Worm (Caenorhabditis elegans): ENCODE measurements around the gene F16B4.5.

Gene F16B4.5

DNA sequence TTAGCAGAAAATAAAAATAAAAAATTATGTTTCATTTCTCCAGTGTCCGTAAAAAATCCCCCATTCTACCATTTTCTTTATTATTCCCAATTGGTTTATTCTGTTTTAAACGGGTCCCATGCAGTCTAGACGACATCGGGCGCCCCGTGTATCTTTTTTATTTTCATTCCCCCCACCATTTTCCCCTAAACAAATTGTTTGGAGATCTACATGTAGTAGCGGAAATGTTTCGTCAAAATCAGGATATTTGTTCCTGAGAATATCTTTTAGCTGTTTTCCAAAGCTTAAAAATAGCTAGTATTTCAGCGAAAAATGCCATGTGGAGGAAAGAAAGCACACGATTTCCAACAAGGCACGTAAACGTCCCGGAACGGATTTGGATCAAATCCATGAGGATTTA is at the start of gene F16B4.5:
Gene F16B4.5 (plus strand): TSS at position 301 of the 400 bp plus-strand sequence.
- TF ChIP-seq hmg-1.1 (GFP tag; IDR thresholded peaks at IDR 0.05) (no peak), zip-2 (tag; optimal IDR thresholded peaks at IDR 0.05) (no peak), unc-62 (GFP tag; optimal IDR thresholded peaks at IDR 0.05 in 1 of 2) (no peak), unc-62 (tag; optimal IDR thresholded peaks at IDR 0.05) (no peak), dpl-1 (GFP tag; optimal IDR thresholded peaks at IDR 0.05) (no peak), zfp-2 (tag; optimal IDR thresholded peaks at IDR 0.05) (no peak), mep-1 (tag; optimal IDR thresholded peaks at IDR 0.05) (no peak), D1046.2 (GFP tag; IDR thresholded peaks at IDR 0.05) (no peak)

DNA sequence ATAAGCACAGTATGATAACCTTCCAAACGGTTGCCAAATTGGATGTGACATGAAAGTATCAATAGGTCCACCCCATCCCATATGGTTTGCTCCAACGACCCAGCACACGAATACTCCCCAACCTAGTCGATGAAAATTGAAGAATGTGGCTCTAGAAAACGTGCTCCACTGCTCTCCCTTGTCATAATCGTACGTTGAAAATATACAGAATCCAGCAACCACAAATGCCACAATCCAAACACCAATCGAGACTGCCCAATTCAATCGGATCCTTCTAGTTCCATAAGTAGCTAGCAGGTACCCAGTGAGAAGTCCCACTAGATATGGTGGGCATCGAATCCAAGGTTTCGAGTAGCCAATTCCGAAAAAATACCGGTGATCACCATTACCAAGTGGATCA is 49.4 kb upstream of the F16B4.5 start:
- TF ChIP-seq pqm-1 (tag; optimal IDR thresholded peaks at IDR 0.05): no peak
- TF ChIP-seq unc-62 (GFP tag; optimal IDR thresholded peaks at IDR 0.05 in 1 of 2): peak in 1 of 2 experiments; percentile 93
- TF ChIP-seq unc-62 (tag; optimal IDR thresholded peaks at IDR 0.05): no peak

DNA sequence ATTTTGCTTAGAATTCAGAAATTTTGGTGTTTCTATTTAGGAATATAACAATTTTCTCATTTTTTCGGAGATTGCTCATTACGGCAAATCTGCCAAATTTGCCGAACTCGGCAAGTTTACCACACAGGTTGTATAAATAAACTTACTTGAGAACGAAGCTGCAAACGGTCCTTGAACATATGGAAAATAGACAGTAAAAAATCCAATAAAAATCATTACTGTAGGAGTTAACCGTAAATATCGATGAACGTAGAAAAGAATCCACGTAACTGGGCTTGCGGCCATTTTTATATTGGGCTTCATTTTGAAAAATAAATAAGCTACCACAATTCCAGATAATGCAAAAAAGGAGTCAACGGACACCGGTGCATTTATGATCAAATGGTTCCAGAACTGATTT is 48.0 kb upstream of the F16B4.5 start:
- TF ChIP-seq hlh-11 (tag; optimal IDR thresholded peaks at IDR 0.05) (no peak), aha-1 (tag) (peak; percentile 94)

DNA sequence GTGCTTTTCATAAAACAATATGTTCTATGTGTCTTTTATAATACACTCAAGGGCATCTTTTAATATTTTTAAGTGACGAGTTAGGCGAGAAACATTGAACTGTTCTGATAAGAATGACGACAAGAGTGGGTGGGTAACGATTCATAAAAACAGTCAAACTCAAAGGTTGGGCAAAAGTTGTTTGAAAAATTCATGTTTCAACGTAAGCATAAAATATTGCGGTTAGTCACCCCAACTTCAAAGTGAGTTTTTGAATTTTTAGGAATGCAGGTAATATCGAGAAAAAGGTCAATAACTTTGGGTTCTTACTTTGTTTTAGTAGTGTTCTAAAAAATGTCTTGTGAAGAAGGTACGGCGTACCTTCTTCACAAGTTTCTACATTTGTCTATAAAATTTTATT is 46.4 kb upstream of the F16B4.5 start, which contains the start of gene oac-31:
Gene oac-31 (minus strand): TSS at position 101 of the 400 bp plus-strand sequence.
- TF ChIP-seq pqm-1 (tag; optimal IDR thresholded peaks at IDR 0.05) (peak; percentile 20), arid-1 (GFP tag; conservative IDR thresholded peaks at IDR 0.05) (no peak), nhr-28 (tag; optimal IDR thresholded peaks at IDR 0.05) (peak; percentile 1), ces-1 (GFP tag; optimal IDR thresholded peaks at IDR 0.05) (no peak), nhr-76 (tag; optimal IDR thresholded peaks at IDR 0.05) (no peak), nhr-77 (tag; optimal IDR thresholded peaks at IDR 0.05) (no peak), F26F4.8 (GFP tag; conservative IDR thresholded peaks at IDR 0.05) (no peak), F44E2.7 (GFP tag; IDR thresholded peaks at IDR 0.05) (no peak), daf-8 (GFP tag; IDR thresholded peaks at IDR 0.05) (no peak), spr-3 (GFP tag; optimal IDR thresholded peaks at IDR 0.05) (no peak), madf-9 (GFP tag; conservative IDR thresholded peaks at IDR 0.05) (no peak)

DNA sequence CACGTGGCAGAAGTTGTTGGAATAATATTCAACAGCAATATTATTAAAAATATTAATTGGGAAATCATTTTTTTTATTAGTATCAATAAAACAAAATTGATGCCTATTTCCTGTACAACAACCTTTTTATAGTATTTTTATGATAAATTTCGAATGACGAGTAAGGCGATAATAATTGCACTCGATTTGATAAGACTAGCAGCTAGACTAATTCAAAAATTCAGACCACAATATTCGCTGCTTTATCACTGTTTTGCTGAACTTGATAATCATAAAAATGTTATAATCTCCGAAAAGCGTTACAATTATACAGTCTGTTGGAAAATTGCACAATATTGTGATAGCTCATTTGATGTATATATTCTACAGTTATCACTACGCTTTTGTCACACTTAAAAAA is 42.5 kb upstream of the F16B4.5 start, which contains the start of gene oac-32:
Gene oac-32 (minus strand): TSS at position 90 of the 400 bp plus-strand sequence.
- TF ChIP-seq daf-8 (GFP tag; IDR thresholded peaks at IDR 0.05) (no peak), F44E2.7 (GFP tag; IDR thresholded peaks at IDR 0.05) (no peak), pqm-1 (tag; optimal IDR thresholded peaks at IDR 0.05) (peak; percentile 33), daf-16 (GFP tag; optimal IDR thresholded peaks at IDR 0.05) (no peak), daf-16 (tag; optimal IDR thresholded peaks at IDR 0.05) (peak; percentile 27), tag-97 (GFP tag; IDR thresholded peaks at IDR 0.05) (no peak), ceh-62 (tag; optimal IDR thresholded peaks at IDR 0.05) (no peak), lin-29 (GFP tag; IDR thresholded peaks at IDR 0.05) (no peak), fos-1 (tag; optimal IDR thresholded peaks at IDR 0.05) (no peak), nhr-28 (tag; optimal IDR thresholded peaks at IDR 0.05) (peak; percentile 24), ces-1 (GFP tag; optimal IDR thresholded peaks at IDR 0.05) (no peak), php-3 (GFP tag; IDR thresholded peaks at IDR 0.05) (peak; percentile 64; the same call in 1 of the 2 replicates), zfp-3 (GFP tag; conservative IDR thresholded peaks at IDR 0.05) (no peak)

DNA sequence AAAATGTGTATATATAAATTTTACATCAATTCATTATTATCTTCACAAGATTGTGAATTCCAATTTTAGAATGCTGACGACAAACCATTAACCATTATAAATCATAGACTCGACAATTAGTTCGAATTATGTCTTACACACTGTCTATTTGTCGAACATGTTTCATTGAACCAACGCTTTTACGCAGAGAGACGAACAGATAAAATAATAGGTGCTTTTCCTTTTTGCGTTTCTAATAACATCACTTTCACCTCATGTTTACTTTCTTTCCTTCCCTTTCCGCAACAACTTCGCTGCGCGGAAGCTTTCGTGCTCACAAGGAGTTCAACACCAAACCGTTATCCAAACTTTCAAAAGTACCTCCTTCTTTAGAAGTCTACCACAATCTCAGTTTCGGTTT is 40.4 kb upstream of the F16B4.5 start, which contains the start of gene F52F10.2:
Gene F52F10.2 (plus strand): TSS at position 301 of the 400 bp plus-strand sequence.
- TF ChIP-seq Y105C5A.15 (GFP tag; IDR thresholded peaks at IDR 0.05) (no peak), Y75B8A.6 (GFP tag; IDR thresholded peaks at IDR 0.05) (no peak), skn-1 (tag; optimal IDR thresholded peaks at IDR 0.05) (no peak), ceh-20 (GFP tag; IDR thresholded peaks at IDR 0.05) (no peak), ctbp-1 (GFP tag; IDR thresholded peaks at IDR 0.05) (no peak), lin-15B (tag; optimal IDR thresholded peaks at IDR 0.05) (no peak), ZK337.2 (GFP tag; IDR thresholded peaks at IDR 0.05) (no peak), lin-13 (GFP tag; optimal IDR thresholded peaks at IDR 0.05) (no peak), ceh-44 (GFP tag; IDR thresholded peaks at IDR 0.05) (no peak), F49E8.2 (tag; optimal IDR thresholded peaks at IDR 0.05; ENCODE audit: borderline replicate concordance) (no peak), nhr-11 (tag; optimal IDR thresholded peaks at IDR 0.05) (no peak), ceh-28 (tag; optimal IDR thresholded peaks at IDR 0.05) (no peak)
